Worm (Caenorhabditis elegans) whole organism, early embryonic: ENCODE measurements around the gene Y76B12C.3.

ENCODE experiments used
- aly-1 ChIP-seq: sonication (generic microtip); optimal IDR thresholded peaks from 2 replicates; lab custom pipeline; 2016; ENCODE audit warnings: missing genetic modification characterization, missing compliant biosample characterization
- ama-1 ChIP-seq: fragments of 150-350 bp; optimal IDR thresholded peaks from 2 replicates; lab custom pipeline; 2014
- flt-1 ChIP-seq: fragments of 200-800 bp; sonication (Bioruptor generic); IDR thresholded peaks from 2 replicates; pipeline ENCODE4 v1.3.6; 2022; ENCODE audit warnings: missing genetic modification characterization, missing compliant biosample characterization
- hmbx-1 ChIP-seq: sonication (generic microtip); optimal IDR thresholded peaks from 2 replicates; lab custom pipeline; 2016; ENCODE audit warnings: mild to moderate bottlenecking, missing genetic modification characterization, missing compliant biosample characterization
- hmg-4 ChIP-seq: fragments of 200-800 bp; sonication (Bioruptor generic); optimal IDR thresholded peaks from 2 replicates; lab custom pipeline; 2018; ENCODE audit warnings: mild to moderate bottlenecking, missing genetic modification characterization, missing compliant biosample characterization
- tbx-11 ChIP-seq: fragments of 200-800 bp; sonication (Bioruptor generic); IDR thresholded peaks from 2 replicates; pipeline ENCODE4 v1.3.6; 2022; ENCODE audit warnings: missing genetic modification characterization, missing compliant biosample characterization
- tbx-37 ChIP-seq: fragments of 200-800 bp; sonication (Bioruptor generic); conservative IDR thresholded peaks from 2 replicates; pipeline ENCODE4 v1.3.6; 2022; ENCODE audit warnings: missing genetic modification reagents, missing genetic modification characterization, missing compliant biosample characterization
- tra-4 ChIP-seq: sonication (generic microtip); optimal IDR thresholded peaks from 2 replicates; lab custom pipeline; 2017; ENCODE audit warnings: missing genetic modification characterization, missing compliant biosample characterization

DNA sequence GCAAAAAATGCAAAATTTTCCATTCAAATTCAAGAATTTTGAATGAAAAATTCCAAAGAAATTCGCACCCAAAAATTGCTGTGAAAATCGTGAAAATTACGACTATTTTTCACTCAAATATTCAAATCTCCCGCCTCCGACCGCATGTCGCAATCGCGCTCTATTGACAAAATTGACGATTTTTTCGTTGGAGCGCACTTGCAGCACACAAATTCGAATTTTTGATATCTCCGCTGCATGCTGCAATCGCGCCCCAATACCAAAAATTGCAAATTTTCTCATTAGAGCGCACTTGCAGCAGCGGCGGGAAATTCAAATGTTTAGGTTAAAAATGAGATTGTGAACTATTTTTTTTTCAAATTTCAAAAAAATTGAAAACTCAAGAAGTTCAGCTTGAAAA is 24.3 kb downstream of the Y76B12C.3 start:
- TF ChIP-seq ama-1 (lab: Kevin White, UChicago) = no peak
- TF ChIP-seq aly-1 (tag; lab: Kevin White, UChicago) = no peak
- TF ChIP-seq flt-1 (GFP tag; lab: Robert Waterston, UW) = no peak
- no peak for TF ChIP-seq hmbx-1 (tag; lab: Kevin White, UChicago)
- TF ChIP-seq tbx-37 (GFP tag; lab: Robert Waterston, UW) = no peak
- TF ChIP-seq hmg-4 = no peak
- TF ChIP-seq tbx-11 (GFP tag; lab: Robert Waterston, UW) = no peak
- no peak for TF ChIP-seq tra-4 (tag; lab: Kevin White, UChicago)
